Worm (Caenorhabditis elegans) whole organism, L1 larva: ENCODE data around the gene sna-2.
A peak's percentile ranks its signal among the peaks of the same experiment; 100 is the strongest.

Experiments
- C04F5.9 ChIP-seq: sonication (generic microtip); optimal IDR thresholded peaks from 2 replicates; lab custom pipeline; 2016; ENCODE audit warnings: missing genetic modification characterization, missing compliant biosample characterization
- C16A3.4 ChIP-seq: fragments of 150-350 bp; optimal IDR thresholded peaks from 2 replicates; lab custom pipeline; 2014; ENCODE audit warnings: missing biosample characterization, missing genetic modification characterization
- ama-1 ChIP-seq: fragments of 150-350 bp; optimal IDR thresholded peaks from 2 replicates; lab custom pipeline; 2014
- blmp-1 ChIP-seq: fragments of 150-350 bp; optimal IDR thresholded peaks from 2 replicates; lab custom pipeline; 2014; ENCODE audit warnings: missing biosample characterization, missing genetic modification characterization
- ceh-63 ChIP-seq: fragments of 200-800 bp; sonication (Bioruptor generic); optimal IDR thresholded peaks from 2 replicates; lab custom pipeline; 2018; ENCODE audit warnings: mild to moderate bottlenecking, missing genetic modification characterization, missing compliant biosample characterization
- ceh-82 ChIP-seq, 3 experiments: fragments of 150-350 bp in 1 of 3; sonication (generic microtip) in 2 of 3; optimal IDR thresholded peaks; 2 replicates each; lab custom pipeline; 2014 to 2017; ENCODE audit warnings: missing biosample characterization in 3 of 3, missing genetic modification characterization in 3 of 3
- ceh-90 ChIP-seq: sonication (generic microtip); optimal IDR thresholded peaks from 2 replicates; lab custom pipeline; 2016; ENCODE audit warnings: missing genetic modification characterization, missing compliant biosample characterization
- efl-1 ChIP-seq, 4 experiments: fragments of 150-350 bp; optimal IDR thresholded peaks in 3 of 4; peaks in 1 of 4; 1 replicate in 1 of 4; 2 replicates in 3 of 4; lab custom pipeline; 2014; ENCODE audit warnings: missing biosample characterization in 2 of 4, missing genetic modification characterization in 2 of 4, missing genetic modification reagents in 2 of 4
- efl-3 ChIP-seq: fragments of 200-800 bp; sonication (Bioruptor generic); optimal IDR thresholded peaks from 2 replicates; lab custom pipeline; 2018; ENCODE audit warnings: mild to moderate bottlenecking, missing genetic modification characterization, missing compliant biosample characterization
- egl-13 ChIP-seq: sonication (generic microtip); optimal IDR thresholded peaks from 2 replicates; lab custom pipeline; 2016; ENCODE audit warnings: missing genotype, missing genetic modification reagents, missing genetic modification characterization, missing compliant biosample characterization
- elt-2 ChIP-seq: sonication (generic microtip); optimal IDR thresholded peaks from 2 replicates; lab custom pipeline; 2016; ENCODE audit warnings: missing genetic modification characterization, mild to moderate bottlenecking, inconsistent platforms, missing compliant biosample characterization, missing genetic modification reagents
- elt-3 ChIP-seq, 6 experiments: fragments of 150-350 bp in 1 of 6; sonication (generic microtip); optimal IDR thresholded peaks; 2 replicates each; lab custom pipeline; 2017 to 2018; ENCODE audit warnings: missing biosample characterization in 6 of 6, missing genetic modification characterization in 6 of 6, inconsistent platforms in 1 of 6
- fkh-10 ChIP-seq: sonication (generic microtip); optimal IDR thresholded peaks from 2 replicates; lab custom pipeline; 2017; ENCODE audit warnings: missing biosample characterization, missing genetic modification reagents, missing genetic modification characterization
- fos-1 ChIP-seq: fragments of 150-350 bp; optimal IDR thresholded peaks from 2 replicates; lab custom pipeline; 2014; ENCODE audit warnings: missing biosample characterization, missing genetic modification characterization
- hlh-4 ChIP-seq: sonication (generic microtip); optimal IDR thresholded peaks from 2 replicates; lab custom pipeline; 2016; ENCODE audit warnings: mild to moderate bottlenecking, missing genetic modification characterization, missing compliant biosample characterization
- hpl-2 ChIP-seq: fragments of 150-350 bp; optimal IDR thresholded peaks from 2 replicates; lab custom pipeline; 2014; ENCODE audit warnings: missing biosample characterization, missing genetic modification reagents, missing genetic modification characterization
- irx-1 ChIP-seq: sonication (generic microtip); optimal IDR thresholded peaks from 2 replicates; lab custom pipeline; 2016; ENCODE audit warnings: missing genetic modification characterization, missing compliant biosample characterization
- isw-1 ChIP-seq: fragments of 200-800 bp; sonication (Bioruptor generic); IDR thresholded peaks from 2 replicates; pipeline ENCODE4 v1.3.6; 2022; ENCODE audit warnings: missing genetic modification characterization, missing compliant biosample characterization
- lin-13 ChIP-seq: fragments of 150-350 bp; optimal IDR thresholded peaks from 2 replicates; lab custom pipeline; 2014; ENCODE audit warnings: missing biosample characterization, missing genetic modification reagents, missing genetic modification characterization
- lin-14 ChIP-seq: fragments of 200-800 bp; sonication (Bioruptor generic); optimal IDR thresholded peaks from 2 replicates; lab custom pipeline; 2018; ENCODE audit warnings: mild to moderate bottlenecking, missing genetic modification characterization, moderate library complexity, missing compliant biosample characterization
- lin-15B ChIP-seq: fragments of 150-350 bp; sonication (generic microtip); optimal IDR thresholded peaks from 3 replicates; lab custom pipeline; 2014; ENCODE audit warnings: missing biosample characterization, missing genetic modification characterization
- lin-35 ChIP-seq, 2 experiments: fragments of 150-350 bp; optimal IDR thresholded peaks; 2 replicates each; lab custom pipeline; 2014; ENCODE audit warnings: missing biosample characterization in 2 of 2, missing genetic modification characterization in 2 of 2, missing genetic modification reagents in 2 of 2
- lsy-2 ChIP-seq, 2 experiments: fragments of 150-350 bp; optimal IDR thresholded peaks; 2 replicates each; lab custom pipeline; 2014; ENCODE audit warnings: missing biosample characterization in 2 of 2, missing genetic modification characterization in 2 of 2
- mab-9 ChIP-seq: fragments of 200-800 bp; sonication (Bioruptor generic); IDR thresholded peaks from 2 replicates; pipeline ENCODE4 v1.3.6; 2022; ENCODE audit warnings: missing genetic modification reagents, missing genetic modification characterization, missing compliant biosample characterization
- mef-2 ChIP-seq: fragments of 150-350 bp; optimal IDR thresholded peaks from 2 replicates; lab custom pipeline; 2014; ENCODE audit warnings: missing biosample characterization, missing genetic modification characterization
- nhr-12 ChIP-seq: sonication (generic microtip); optimal IDR thresholded peaks from 2 replicates; lab custom pipeline; 2017; ENCODE audit warnings: missing biosample characterization, missing genetic modification characterization
- nhr-19 ChIP-seq: fragments of 200-800 bp; sonication (Bioruptor generic); conservative IDR thresholded peaks from 2 replicates; pipeline ENCODE4 v1.3.6; 2022; ENCODE audit warnings: missing genetic modification characterization, missing compliant biosample characterization
- nhr-20 ChIP-seq: sonication (generic microtip); optimal IDR thresholded peaks from 2 replicates; lab custom pipeline; 2016; ENCODE audit warnings: mild to moderate bottlenecking, missing genetic modification characterization, missing compliant biosample characterization
- nhr-237 ChIP-seq: fragments of 150-350 bp; optimal IDR thresholded peaks from 2 replicates; lab custom pipeline; 2014; ENCODE audit warnings: missing biosample characterization, missing genetic modification characterization
- nhr-28 ChIP-seq: fragments of 150-350 bp; optimal IDR thresholded peaks from 2 replicates; lab custom pipeline; 2014; ENCODE audit warnings: missing biosample characterization, missing genetic modification characterization
- nhr-47 ChIP-seq: sonication (generic microtip); optimal IDR thresholded peaks from 2 replicates; lab custom pipeline; 2016; ENCODE audit warnings: mild to moderate bottlenecking, missing genetic modification characterization, moderate library complexity, missing compliant biosample characterization
- nhr-84 ChIP-seq: sonication (generic microtip); optimal IDR thresholded peaks from 2 replicates; lab custom pipeline; 2017; ENCODE audit warnings: missing biosample characterization, missing genetic modification characterization
- nhr-85 ChIP-seq: sonication (generic microtip); peaks from one replicate; lab custom pipeline; 2016; ENCODE audit warnings: missing genetic modification characterization, inconsistent platforms, missing compliant biosample characterization
- nhr-90 ChIP-seq: sonication (generic microtip); optimal IDR thresholded peaks from 2 replicates; lab custom pipeline; 2016; ENCODE audit warnings: mild to moderate bottlenecking, missing genetic modification characterization, missing compliant biosample characterization; ENCODE audit not compliant: poor library complexity
- pag-3 ChIP-seq: sonication (generic microtip); optimal IDR thresholded peaks from 2 replicates; lab custom pipeline; 2017; ENCODE audit warnings: missing genetic modification characterization, mild to moderate bottlenecking, missing compliant biosample characterization, antibody characterized with exemption, borderline replicate concordance; ENCODE audit not compliant: insufficient read depth
- rnt-1 ChIP-seq: sonication (generic microtip); optimal IDR thresholded peaks from 2 replicates; lab custom pipeline; 2016; ENCODE audit warnings: mild to moderate bottlenecking, missing genetic modification characterization, moderate library complexity, missing compliant biosample characterization
- snpc-4 ChIP-seq: fragments of 150-350 bp; optimal IDR thresholded peaks from 2 replicates; lab custom pipeline; 2014; ENCODE audit warnings: missing biosample characterization, missing genetic modification characterization
- snu-23 ChIP-seq: sonication (generic microtip); optimal IDR thresholded peaks from 2 replicates; lab custom pipeline; 2016; ENCODE audit warnings: missing genetic modification characterization, missing compliant biosample characterization
- sox-4 ChIP-seq: sonication (generic microtip); optimal IDR thresholded peaks from 2 replicates; lab custom pipeline; 2016; ENCODE audit warnings: missing genetic modification characterization, missing compliant biosample characterization
- sptf-1 ChIP-seq: fragments of 150-350 bp; optimal IDR thresholded peaks from 2 replicates; lab custom pipeline; 2014; ENCODE audit warnings: missing biosample characterization, missing genetic modification characterization
- swsn-7 ChIP-seq: sonication (generic microtip); optimal IDR thresholded peaks from 2 replicates; lab custom pipeline; 2016; ENCODE audit warnings: missing genetic modification characterization, missing compliant biosample characterization
- unc-86 ChIP-seq: sonication (generic microtip); optimal IDR thresholded peaks from 2 replicates; lab custom pipeline; 2016; ENCODE audit warnings: missing genetic modification characterization, missing compliant biosample characterization
- vab-15 ChIP-seq: sonication (generic microtip); optimal IDR thresholded peaks from 2 replicates; lab custom pipeline; 2017; ENCODE audit warnings: missing genotype, mild to moderate bottlenecking, missing genetic modification characterization, missing compliant biosample characterization
- zip-4 ChIP-seq: fragments of 200-800 bp; sonication (Bioruptor generic); optimal IDR thresholded peaks from 2 replicates; lab custom pipeline; 2018; ENCODE audit warnings: mild to moderate bottlenecking, missing genetic modification characterization, moderate library complexity, missing compliant biosample characterization
- ztf-11 ChIP-seq, 2 experiments: sonication (generic microtip); optimal IDR thresholded peaks; 2 replicates each; lab custom pipeline; 2016 to 2017; ENCODE audit warnings: missing genetic modification characterization in 2 of 2, missing biosample characterization in 1 of 2, missing compliant biosample characterization in 1 of 2

sna-2 gene

ce11 chrIV:9797304-9798003, 20.0 kb upstream of the sna-2 start, which contains the start of gene T13F2.2 (continued):
- peak; percentile 56 for TF ChIP-seq nhr-90 (tag; lab: Kevin White, UChicago)
- no peak for TF ChIP-seq blmp-1 (tag; lab: Kevin White, UChicago)
- no peak for TF ChIP-seq egl-13 (tag; lab: Kevin White, UChicago)
- TF ChIP-seq elt-2 (tag; lab: Kevin White, UChicago): peak; percentile 63
- TF ChIP-seq lsy-2 (tag; optimal IDR thresholded peaks at IDR 0.05; lab: Kevin White, UChicago): peak; percentile 8 to 38
- no peak for TF ChIP-seq pag-3 (tag; lab: Kevin White, UChicago)
- TF ChIP-seq zip-4 (GFP tag; lab: Kevin White, UChicago): no peak
- no peak for TF ChIP-seq nhr-19 (GFP tag; lab: Robert Waterston, UW)
- peak; percentile 32 for TF ChIP-seq irx-1
- TF ChIP-seq ztf-11 (tag; optimal IDR thresholded peaks at IDR 0.05; lab: Kevin White, UChicago): peak in 1 of 2 experiments; percentile 22
- no peak for TF ChIP-seq vab-15 (tag; lab: Kevin White, UChicago)
- no peak for TF ChIP-seq nhr-20 (tag; lab: Kevin White, UChicago)
- peak; percentile 79 for TF ChIP-seq ceh-90 (tag; lab: Kevin White, UChicago)
- TF ChIP-seq lin-14: peak; percentile 33
- TF ChIP-seq unc-86 (tag; lab: Kevin White, UChicago): no peak
- no peak for TF ChIP-seq ama-1 (lab: Kevin White, UChicago)
- no peak for TF ChIP-seq C04F5.9 (tag; lab: Kevin White, UChicago)
- no peak for TF ChIP-seq sox-4 (tag; lab: Kevin White, UChicago)
- no peak for TF ChIP-seq nhr-84
- TF ChIP-seq nhr-12 (tag; lab: Kevin White, UChicago): no peak
- no peak for TF ChIP-seq mab-9

DNA sequence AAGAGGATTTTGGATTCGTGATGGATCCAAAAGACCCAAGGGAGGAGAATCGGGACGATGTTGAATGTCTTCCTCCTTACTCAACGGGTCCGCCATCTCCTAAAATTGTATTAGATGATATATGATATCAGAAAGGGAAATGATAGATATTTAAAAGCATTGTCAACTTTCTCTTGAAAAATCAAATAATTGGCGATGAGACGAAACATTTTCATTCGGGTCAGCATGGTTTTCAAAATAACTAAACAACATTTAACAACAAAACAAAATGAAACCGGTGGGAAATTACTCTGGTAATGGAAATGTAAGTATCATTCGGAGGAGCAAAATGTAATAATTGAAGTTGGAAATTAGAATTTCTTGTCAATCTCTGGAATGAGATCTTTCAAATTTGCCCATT, 19.1 kb upstream of the sna-2 start, which contains the start of gene pis-1:
TSS of gene pis-1 (minus strand) at position 101 of the 400 bp plus-strand sequence.
- TF ChIP-seq nhr-85 (tag; lab: Kevin White, UChicago): peak; percentile 20
- no peak for TF ChIP-seq C04F5.9 (tag; lab: Kevin White, UChicago)

- TF ChIP-seq rnt-1: no peak
- no peak for TF ChIP-seq efl-1 (optimal IDR thresholded peaks at IDR 0.05; lab: Kevin White, UChicago)
- peak in 1 of 2 experiments; percentile 92 for TF ChIP-seq efl-1 (GFP tag; optimal IDR thresholded peaks at IDR 0.05 in 1 of 2; lab: Kevin White, UChicago)
- TF ChIP-seq unc-86 (tag; lab: Kevin White, UChicago): no peak
Measured at ce11 chrIV:9795250-9795649, 17.8 kb upstream of the sna-2 start.

ce11 chrIV:9790708-9791107, 13.3 kb upstream of the sna-2 start:
- TF ChIP-seq C16A3.4 (tag; lab: Kevin White, UChicago) (no peak), rnt-1 (no peak), nhr-28 (tag; lab: Kevin White, UChicago) (no peak), mef-2 (tag; lab: Kevin White, UChicago) (no peak), lsy-2 (tag; optimal IDR thresholded peaks at IDR 0.05; lab: Kevin White, UChicago) (no peak), isw-1 (GFP tag; lab: Robert Waterston, UW) (no peak), sptf-1 (tag; lab: Kevin White, UChicago) (no peak), fkh-10 (GFP tag; lab: Kevin White, UChicago) (no peak), nhr-20 (tag; lab: Kevin White, UChicago) (peak; percentile 17), snu-23 (GFP tag; lab: Kevin White, UChicago) (peak; percentile 22), lin-35 (GFP tag; optimal IDR thresholded peaks at IDR 0.05; lab: Kevin White, UChicago) (no peak), lin-15B (no peak), elt-3 (tag; optimal IDR thresholded peaks at IDR 0.05; lab: Kevin White, UChicago) (no peak), nhr-47 (tag; lab: Kevin White, UChicago) (no peak), fos-1 (tag; lab: Kevin White, UChicago) (no peak), snpc-4 (tag; lab: Kevin White, UChicago) (no peak), hlh-4 (no peak), efl-3 (peak; percentile 34), hpl-2 (GFP tag; lab: Kevin White, UChicago) (no peak), nhr-237 (no peak), vab-15 (tag; lab: Kevin White, UChicago) (peak; percentile 66), lin-14 (no peak), ceh-63 (GFP tag; lab: Kevin White, UChicago) (no peak), nhr-12 (tag; lab: Kevin White, UChicago) (no peak), irx-1 (peak; percentile 42), ceh-82 (tag; optimal IDR thresholded peaks at IDR 0.05; lab: Kevin White, UChicago) (no peak), lin-13 (GFP tag; lab: Kevin White, UChicago) (no peak), swsn-7 (no peak)
